Worm (Caenorhabditis elegans) whole organism, L4 larva: ENCODE results near the gene C08B6.18.
A peak's percentile ranks its signal among the peaks of the same experiment; 100 is the strongest.

Source experiments
- F26F4.8 ChIP-seq: fragments of 200-800 bp; sonication (Bioruptor generic); conservative IDR thresholded peaks from 2 replicates; pipeline ENCODE4 v1.3.6; 2022; ENCODE audit warnings: missing genetic modification characterization, missing compliant biosample characterization
- F49E8.2 ChIP-seq: sonication (generic microtip); optimal IDR thresholded peaks from 2 replicates; lab custom pipeline; 2016; ENCODE audit warnings: missing compliant biosample characterization, mild to moderate bottlenecking, missing genetic modification characterization, borderline replicate concordance
- R02D3.7 ChIP-seq: fragments of 150-350 bp; sonication (generic microtip); optimal IDR thresholded peaks from 3 replicates; lab custom pipeline; 2014; ENCODE audit warnings: missing biosample characterization, missing genetic modification characterization
- Y105C5A.15 ChIP-seq: fragments of 200-800 bp; sonication (Bioruptor generic); IDR thresholded peaks from 2 replicates; pipeline ENCODE4 v1.3.6; 2022; ENCODE audit warnings: missing genetic modification characterization, missing compliant biosample characterization
- Y48G9A.11 ChIP-seq: fragments of 200-800 bp; sonication (Bioruptor generic); IDR thresholded peaks from 2 replicates; pipeline ENCODE4 v1.3.6; 2022; ENCODE audit warnings: missing genetic modification reagents, missing genetic modification characterization, missing compliant biosample characterization
- Y5F2A.4 ChIP-seq: fragments of 200-800 bp; sonication (Bioruptor generic); optimal IDR thresholded peaks from 2 replicates; lab custom pipeline; 2018; ENCODE audit warnings: mild to moderate bottlenecking, missing genetic modification characterization, missing compliant biosample characterization
- aha-1 ChIP-seq: fragments of 150-350 bp; peaks from one replicate; lab custom pipeline; 2014; ENCODE audit warnings: missing biosample characterization, missing genetic modification characterization
- ctbp-1 ChIP-seq: fragments of 200-800 bp; sonication (Bioruptor generic); IDR thresholded peaks from 2 replicates; pipeline ENCODE4 v1.3.6; 2022; ENCODE audit warnings: missing genetic modification reagents, missing genetic modification characterization, missing compliant biosample characterization
- daf-16 ChIP-seq, 3 experiments: sonication (generic microtip); optimal IDR thresholded peaks; 2 replicates each; lab custom pipeline; 2016 to 2017; ENCODE audit warnings: missing genetic modification characterization in 3 of 3, missing genetic modification reagents in 3 of 3, mild to moderate bottlenecking in 2 of 3, missing compliant biosample characterization in 2 of 3, missing biosample characterization in 1 of 3, moderate library complexity in 1 of 3
- dmd-6 ChIP-seq: fragments of 200-800 bp; sonication (Bioruptor generic); IDR thresholded peaks from 2 replicates; pipeline ENCODE4 v1.3.6; 2022; ENCODE audit warnings: missing genetic modification reagents, missing genetic modification characterization, missing compliant biosample characterization
- dpl-1 ChIP-seq: fragments of 150-350 bp; optimal IDR thresholded peaks from 2 replicates; lab custom pipeline; 2014; ENCODE audit warnings: missing biosample characterization, missing genetic modification reagents, missing genetic modification characterization
- dve-1 ChIP-seq: sonication (generic microtip); optimal IDR thresholded peaks from 2 replicates; lab custom pipeline; 2017; ENCODE audit warnings: antibody characterized with exemption, mild to moderate bottlenecking, missing genetic modification characterization, missing compliant biosample characterization; ENCODE audit not compliant: insufficient read depth
- egl-27 ChIP-seq: sonication (generic microtip); optimal IDR thresholded peaks from 3 replicates; lab custom pipeline; 2017; ENCODE audit warnings: missing biosample characterization, missing genetic modification reagents, missing genetic modification characterization
- fos-1 ChIP-seq: fragments of 150-350 bp; optimal IDR thresholded peaks from 2 replicates; lab custom pipeline; 2014; ENCODE audit warnings: missing biosample characterization, missing genetic modification characterization
- gei-8 ChIP-seq: fragments of 200-800 bp; sonication (Bioruptor generic); optimal IDR thresholded peaks from 2 replicates; lab custom pipeline; 2018; ENCODE audit warnings: mild to moderate bottlenecking, missing genetic modification characterization, missing compliant biosample characterization
- hlh-11 ChIP-seq: fragments of 200-800 bp; sonication (Bioruptor generic); optimal IDR thresholded peaks from 2 replicates; lab custom pipeline; 2018; ENCODE audit warnings: mild to moderate bottlenecking, missing genetic modification characterization, missing compliant biosample characterization
- hlh-30 ChIP-seq: sonication (generic microtip); optimal IDR thresholded peaks from 2 replicates; lab custom pipeline; 2017; ENCODE audit warnings: antibody characterized with exemption, mild to moderate bottlenecking, missing genetic modification characterization, missing compliant biosample characterization; ENCODE audit not compliant: insufficient read depth
- lin-15B ChIP-seq: fragments of 150-350 bp; sonication (generic microtip); optimal IDR thresholded peaks from 3 replicates; lab custom pipeline; 2014; ENCODE audit warnings: missing biosample characterization, missing genetic modification characterization
- lin-38 ChIP-seq: fragments of 200-800 bp; sonication (Bioruptor generic); IDR thresholded peaks from 2 replicates; pipeline ENCODE4 v1.3.6; 2022; ENCODE audit warnings: missing genetic modification reagents, missing genetic modification characterization, missing compliant biosample characterization
- lin-39 ChIP-seq: fragments of 150-350 bp; optimal IDR thresholded peaks from 2 replicates; lab custom pipeline; 2014; ENCODE audit warnings: missing biosample characterization, missing genetic modification reagents, missing genetic modification characterization
- lir-3 ChIP-seq: sonication (generic microtip); optimal IDR thresholded peaks from 2 replicates; lab custom pipeline; 2016; ENCODE audit warnings: mild to moderate bottlenecking, missing genetic modification characterization, missing compliant biosample characterization
- lsy-2 ChIP-seq, 2 experiments: fragments of 150-350 bp in 1 of 2; sonication (generic microtip) in 1 of 2; optimal IDR thresholded peaks; 2 replicates each; lab custom pipeline; 2014 to 2017; ENCODE audit warnings: missing biosample characterization in 2 of 2, missing genetic modification characterization in 2 of 2
- madf-9 ChIP-seq: fragments of 200-800 bp; sonication (Bioruptor generic); conservative IDR thresholded peaks from 2 replicates; pipeline ENCODE4 v1.3.6; 2022; ENCODE audit warnings: missing genetic modification reagents, missing genetic modification characterization, missing compliant biosample characterization
- mdl-1 ChIP-seq, 2 experiments: fragments of 150-350 bp in 1 of 2; sonication (generic microtip) in 1 of 2; optimal IDR thresholded peaks; 2 replicates each; lab custom pipeline; 2014 to 2017; ENCODE audit warnings: missing biosample characterization in 2 of 2, missing genetic modification characterization in 2 of 2
- mdt-29 ChIP-seq: fragments of 200-800 bp; sonication (Bioruptor generic); IDR thresholded peaks from 2 replicates; pipeline ENCODE4 v1.3.6; 2022; ENCODE audit warnings: missing genetic modification reagents, missing genetic modification characterization, missing compliant biosample characterization
- nhr-10 ChIP-seq: fragments of 150-350 bp; optimal IDR thresholded peaks from 2 replicates; lab custom pipeline; 2014; ENCODE audit warnings: missing biosample characterization, missing genetic modification characterization
- nhr-237 ChIP-seq: sonication (generic microtip); optimal IDR thresholded peaks from 2 replicates; lab custom pipeline; 2017; ENCODE audit warnings: missing biosample characterization, missing genetic modification characterization
- nhr-25 ChIP-seq: sonication (generic microtip); optimal IDR thresholded peaks from 2 replicates; lab custom pipeline; 2017; ENCODE audit warnings: missing genetic modification characterization, mild to moderate bottlenecking, missing compliant biosample characterization, antibody characterized with exemption, moderate library complexity, borderline replicate concordance; ENCODE audit not compliant: insufficient read depth
- nhr-28 ChIP-seq: fragments of 150-350 bp; optimal IDR thresholded peaks from 2 replicates; lab custom pipeline; 2014; ENCODE audit warnings: missing biosample characterization, missing genetic modification characterization
- nhr-48 ChIP-seq: sonication (generic microtip); optimal IDR thresholded peaks from 2 replicates; lab custom pipeline; 2016; ENCODE audit warnings: mild to moderate bottlenecking, missing genetic modification characterization, missing compliant biosample characterization
- nhr-6 ChIP-seq: fragments of 150-350 bp; optimal IDR thresholded peaks from 2 replicates; lab custom pipeline; 2014; ENCODE audit warnings: missing biosample characterization, missing genetic modification characterization
- nhr-77 ChIP-seq: fragments of 150-350 bp; optimal IDR thresholded peaks from 2 replicates; lab custom pipeline; 2014; ENCODE audit warnings: missing biosample characterization, missing genetic modification characterization
- php-3 ChIP-seq: fragments of 200-800 bp; sonication (Bioruptor generic); IDR thresholded peaks from 2 replicates; pipeline ENCODE4 v1.3.6; 2022; ENCODE audit warnings: missing genetic modification reagents, missing genetic modification characterization, missing compliant biosample characterization
- pqm-1 ChIP-seq: sonication (generic microtip); optimal IDR thresholded peaks from 2 replicates; lab custom pipeline; 2017; ENCODE audit warnings: missing biosample characterization, missing genetic modification characterization
- unc-39 ChIP-seq: sonication (generic microtip); optimal IDR thresholded peaks from 2 replicates; lab custom pipeline; 2017; ENCODE audit warnings: missing biosample characterization, missing genetic modification characterization
- zfp-2 ChIP-seq: sonication (generic microtip); optimal IDR thresholded peaks from 2 replicates; lab custom pipeline; 2016; ENCODE audit warnings: mild to moderate bottlenecking, missing genetic modification characterization, missing compliant biosample characterization
- zfp-3 ChIP-seq: fragments of 200-800 bp; sonication (Bioruptor generic); conservative IDR thresholded peaks from 2 replicates; pipeline ENCODE4 v1.3.6; 2022; ENCODE audit warnings: missing genetic modification reagents, missing genetic modification characterization, missing compliant biosample characterization
- ztf-7 ChIP-seq: fragments of 150-350 bp; optimal IDR thresholded peaks from 2 replicates; lab custom pipeline; 2014; ENCODE audit warnings: missing biosample characterization, missing genetic modification characterization

C08B6.18 gene

ce11 chrV:10159972-10160371, 26.0 kb upstream of the C08B6.18 start:
- TF ChIP-seq R02D3.7 (tag; lab: Kevin White, UChicago) (no peak), php-3 (peak; percentile 87), ctbp-1 (GFP tag; lab: Robert Waterston, UW) (no peak), nhr-77 (tag; lab: Kevin White, UChicago) (peak; percentile 31), dve-1 (tag; lab: Kevin White, UChicago) (peak; percentile 64), fos-1 (no peak), F49E8.2 (no peak), hlh-11 (no peak), pqm-1 (tag; lab: Kevin White, UChicago) (peak; percentile 1), lin-15B (no peak), Y105C5A.15 (GFP tag; lab: Robert Waterston, UW) (no peak), Y48G9A.11 (GFP tag; lab: Robert Waterston, UW) (no peak), nhr-10 (tag; lab: Kevin White, UChicago) (no peak), dmd-6 (GFP tag; lab: Robert Waterston, UW) (peak; percentile 82), nhr-28 (tag; lab: Kevin White, UChicago) (peak; percentile 54), nhr-237 (no peak), F26F4.8 (GFP tag; lab: Robert Waterston, UW) (no peak), daf-16 (GFP tag; optimal IDR thresholded peaks at IDR 0.05; lab: Kevin White, UChicago) (no peak), daf-16 (tag; optimal IDR thresholded peaks at IDR 0.05; lab: Kevin White, UChicago) (peak; percentile 66), dpl-1 (GFP tag; lab: Kevin White, UChicago) (no peak), egl-27 (tag; lab: Kevin White, UChicago) (no peak), hlh-30 (tag; lab: Kevin White, UChicago) (peak; percentile 42), mdl-1 (tag; optimal IDR thresholded peaks at IDR 0.05; lab: Kevin White, UChicago) (peak in 1 of 2 experiments; percentile 64)
- TF ChIP-seq, all 104 proteins: peak for 9

- TF ChIP-seq zfp-3, result no peak
- no peak for TF ChIP-seq R02D3.7 (tag; lab: Kevin White, UChicago)
- TF ChIP-seq mdt-29 (GFP tag; lab: Robert Waterston, UW), result no peak
- no peak for TF ChIP-seq lin-38 (GFP tag; lab: Robert Waterston, UW)
- no peak for TF ChIP-seq lir-3 (tag; lab: Kevin White, UChicago)
- no peak for TF ChIP-seq zfp-2 (tag; lab: Kevin White, UChicago)
- TF ChIP-seq nhr-25 (tag; lab: Kevin White, UChicago), result no peak
- TF ChIP-seq nhr-48 (tag; lab: Kevin White, UChicago), result no peak
- TF ChIP-seq fos-1, result no peak
- no peak for TF ChIP-seq unc-39
- TF ChIP-seq lin-39, result no peak
- no peak for TF ChIP-seq madf-9
Observed at ce11 chrV:10158528-10158927, 24.6 kb upstream of the C08B6.18 start, which contains the start of gene srsx-30. Gene srsx-30 (plus strand): TSS chrV:10158828.

ce11 chrV:10154698-10155097, 20.8 kb upstream of the C08B6.18 start, which contains the start of gene srsx-29:
Gene srsx-29 (plus strand): TSS chrV:10154998.
- TF ChIP-seq gei-8 (GFP tag; lab: Kevin White, UChicago) (no peak), mdt-29 (GFP tag; lab: Robert Waterston, UW) (no peak), Y5F2A.4 (GFP tag; lab: Kevin White, UChicago) (no peak)

- TF ChIP-seq nhr-6 (tag; lab: Kevin White, UChicago) (no peak), lsy-2 (tag; optimal IDR thresholded peaks at IDR 0.05; lab: Kevin White, UChicago) (no peak), aha-1 (tag; lab: Kevin White, UChicago) (peak; percentile 94), ztf-7 (no peak)
Observed at ce11 chrV:10153076-10153475, 19.1 kb upstream of the C08B6.18 start.
